Worm (Caenorhabditis elegans): ENCODE measurements around the gene gcy-13.
A peak's percentile ranks its signal among the peaks of the same experiment; 100 is the strongest.

gcy-13 gene

ce11 chrV:12354193-12354830, 15.0 kb downstream of the gcy-13 start (continued):
- TF ChIP-seq lsy-2 (tag; optimal IDR thresholded peaks at IDR 0.05) (peak in 1 of 2 experiments; percentile 43), crh-2 (tag; optimal IDR thresholded peaks at IDR 0.05) (no peak), egl-27 (tag; optimal IDR thresholded peaks at IDR 0.05) (no peak), sem-4 (tag; optimal IDR thresholded peaks at IDR 0.05) (peak; percentile 53)

- TF ChIP-seq mab-5 (tag; optimal IDR thresholded peaks at IDR 0.05) (no peak), sem-4 (tag; optimal IDR thresholded peaks at IDR 0.05) (no peak), nhr-6 (tag; optimal IDR thresholded peaks at IDR 0.05) (no peak), nhr-12 (tag; optimal IDR thresholded peaks at IDR 0.05) (no peak), zag-1 (tag; optimal IDR thresholded peaks at IDR 0.05) (no peak), ztf-4 (tag; optimal IDR thresholded peaks at IDR 0.05) (no peak), fos-1 (tag; optimal IDR thresholded peaks at IDR 0.05) (no peak), ztf-1 (GFP tag; conservative IDR thresholded peaks at IDR 0.05) (no peak), lin-39 (tag; optimal IDR thresholded peaks at IDR 0.05) (no peak), nhr-237 (tag; optimal IDR thresholded peaks at IDR 0.05) (no peak), skn-1 (tag; optimal IDR thresholded peaks at IDR 0.05) (no peak), nhr-11 (tag; optimal IDR thresholded peaks at IDR 0.05) (no peak), ceh-16 (tag; optimal IDR thresholded peaks at IDR 0.05) (no peak), lin-13 (GFP tag; optimal IDR thresholded peaks at IDR 0.05) (no peak), unc-39 (tag; optimal IDR thresholded peaks at IDR 0.05) (no peak), elt-3 (tag; optimal IDR thresholded peaks at IDR 0.05) (no peak), nhr-77 (tag; optimal IDR thresholded peaks at IDR 0.05) (no peak), nhr-10 (tag; optimal IDR thresholded peaks at IDR 0.05) (no peak), nhr-25 (tag; optimal IDR thresholded peaks at IDR 0.05) (no peak)
Measured at ce11 chrV:12353505-12353904, 15.8 kb downstream of the gcy-13 start.

ce11 chrV:12352881-12353280, 16.5 kb downstream of the gcy-13 start:
- TF ChIP-seq unc-62 (GFP tag; optimal IDR thresholded peaks at IDR 0.05) (no peak), ama-1 (optimal IDR thresholded peaks at IDR 0.05) (peak; percentile 51), ceh-16 (tag; optimal IDR thresholded peaks at IDR 0.05) (no peak)

ce11 chrV:12352445-12352844, 16.9 kb downstream of the gcy-13 start, which contains the start of gene sqt-3:
sqt-3 (plus strand) TSS chrV:12352745.
- TF ChIP-seq nhr-237 (tag; optimal IDR thresholded peaks at IDR 0.05) (no peak), Y55F3AM.14 (GFP tag; optimal IDR thresholded peaks at IDR 0.05) (no peak), nhr-77 (tag; optimal IDR thresholded peaks at IDR 0.05) (no peak), nhr-25 (tag; optimal IDR thresholded peaks at IDR 0.05) (no peak), lin-11 (tag; optimal IDR thresholded peaks at IDR 0.05) (no peak), ztf-1 (GFP tag; conservative IDR thresholded peaks at IDR 0.05) (no peak), ceh-16 (tag; optimal IDR thresholded peaks at IDR 0.05) (no peak)

- peak; percentile 42 for TF ChIP-seq nhr-25 (tag; optimal IDR thresholded peaks at IDR 0.05)
- peak; percentile 41 for TF ChIP-seq blmp-1 (tag; optimal IDR thresholded peaks at IDR 0.05; ENCODE audit: insufficient read depth)
- peak; percentile 36 for TF ChIP-seq sma-9 (GFP tag; optimal IDR thresholded peaks at IDR 0.05)
- no peak for TF ChIP-seq sma-9 (tag; optimal IDR thresholded peaks at IDR 0.05)
- TF ChIP-seq lin-11 (tag; optimal IDR thresholded peaks at IDR 0.05), result no peak
- TF ChIP-seq unc-39 (tag; optimal IDR thresholded peaks at IDR 0.05), result no peak
Measured at ce11 chrV:12351842-12352241, 17.5 kb downstream of the gcy-13 start.

ce11 chrV:12349365-12349764, 20.0 kb downstream of the gcy-13 start:
- TF ChIP-seq ztf-4 (tag; optimal IDR thresholded peaks at IDR 0.05) (no peak), nhr-11 (tag; optimal IDR thresholded peaks at IDR 0.05) (no peak), elt-1 (tag; optimal IDR thresholded peaks at IDR 0.05) (no peak), peb-1 (tag; optimal IDR thresholded peaks at IDR 0.05) (no peak), R02D3.7 (tag; optimal IDR thresholded peaks at IDR 0.05) (no peak)

All from whole organism, L2 larva.